Worm (Caenorhabditis elegans): ENCODE measurements around the gene rhgf-2.
"Not testable (repeated sequence)": the region's sequence is repeated elsewhere in the genome, so short reads cannot be mapped to it uniquely, and the experiment has no call there.

Gene rhgf-2

ce11 chrII:4134688-4135087 lies 34.1 kb downstream of the rhgf-2 start:
- TF ChIP-seq duxl-1 (tag; optimal IDR thresholded peaks at IDR 0.05; ENCODE audit: poor library complexity) (no peak), tag-97 (GFP tag; IDR thresholded peaks at IDR 0.05) (no peak), egl-43 (GFP tag; IDR thresholded peaks at IDR 0.05) (peak; percentile 70; the same call in 1 of the 2 replicates), ceh-82 (tag; optimal IDR thresholded peaks at IDR 0.05) (no peak), set-16 (GFP tag; IDR thresholded peaks at IDR 0.05) (peak; percentile 95), rbr-2 (tag; optimal IDR thresholded peaks at IDR 0.05) (peak; percentile 23), ceh-28 (tag; optimal IDR thresholded peaks at IDR 0.05) (no peak), mes-2 (tag; optimal IDR thresholded peaks at IDR 0.05; ENCODE audit: poor library complexity, severe bottlenecking) (no peak), zip-2 (tag; optimal IDR thresholded peaks at IDR 0.05) (no peak), ZK337.2 (GFP tag; IDR thresholded peaks at IDR 0.05) (no peak), zag-1 (tag; optimal IDR thresholded peaks at IDR 0.05) (no peak), lin-1 (GFP tag; IDR thresholded peaks at IDR 0.05) (no peak), dpl-1 (GFP tag; optimal IDR thresholded peaks at IDR 0.05) (no peak), dmd-6 (GFP tag; IDR thresholded peaks at IDR 0.05) (no peak)

- not testable (repeated sequence) for TF ChIP-seq lin-15B (tag; optimal IDR thresholded peaks at IDR 0.05); rbr-2 (tag; optimal IDR thresholded peaks at IDR 0.05); ctbp-1 (GFP tag; IDR thresholded peaks at IDR 0.05)
These were observed 34.7 kb downstream of the rhgf-2 start, which contains the start of gene ast-1 for ce11 chrII:4135259-4135658. Gene ast-1, minus strand, starts transcription at chrII:4135359.

- TF ChIP-seq daf-16 (GFP tag; optimal IDR thresholded peaks at IDR 0.05): no peak
- TF ChIP-seq daf-16 (tag; optimal IDR thresholded peaks at IDR 0.05): no peak
- no peak for TF ChIP-seq ceh-28 (tag; optimal IDR thresholded peaks at IDR 0.05)
- TF ChIP-seq fos-1 (tag; optimal IDR thresholded peaks at IDR 0.05): no peak
- no peak for TF ChIP-seq dpl-1 (GFP tag; optimal IDR thresholded peaks at IDR 0.05)
- no peak for TF ChIP-seq lin-13 (GFP tag; optimal IDR thresholded peaks at IDR 0.05)
- TF ChIP-seq ZK546.5 (tag; optimal IDR thresholded peaks at IDR 0.05): no peak
- no peak for TF ChIP-seq zag-1 (tag; optimal IDR thresholded peaks at IDR 0.05)
- TF ChIP-seq rbr-2 (tag; optimal IDR thresholded peaks at IDR 0.05): no peak
- no peak for TF ChIP-seq nhr-102 (tag; optimal IDR thresholded peaks at IDR 0.05)
- TF ChIP-seq madf-9 (GFP tag; conservative IDR thresholded peaks at IDR 0.05): no peak
These were observed 45.5 kb downstream of the rhgf-2 start, which contains the start of gene F56D3.1 for ce11 chrII:4146039-4146438. Gene F56D3.1, plus strand, starts transcription at chrII:4146339.

ce11 chrII:4150211-4150610 lies 49.6 kb downstream of the rhgf-2 start:
- TF ChIP-seq zip-11 (GFP tag; IDR thresholded peaks at IDR 0.05) (no peak), hif-1 (tag; optimal IDR thresholded peaks at IDR 0.05) (no peak), madf-9 (GFP tag; conservative IDR thresholded peaks at IDR 0.05) (no peak), ceh-62 (tag; optimal IDR thresholded peaks at IDR 0.05) (no peak), dmd-6 (GFP tag; IDR thresholded peaks at IDR 0.05) (no peak), unc-62 (GFP tag; optimal IDR thresholded peaks at IDR 0.05 in 1 of 2) (no peak), unc-62 (tag; optimal IDR thresholded peaks at IDR 0.05) (no peak), nhr-76 (tag; optimal IDR thresholded peaks at IDR 0.05) (no peak), mes-2 (tag; optimal IDR thresholded peaks at IDR 0.05; ENCODE audit: poor library complexity, severe bottlenecking) (no peak), ceh-82 (tag; optimal IDR thresholded peaks at IDR 0.05) (no peak), jun-1 (tag; optimal IDR thresholded peaks at IDR 0.05) (no peak), nhr-11 (tag; optimal IDR thresholded peaks at IDR 0.05) (no peak), tag-97 (GFP tag; IDR thresholded peaks at IDR 0.05) (no peak), ztf-11 (tag; optimal IDR thresholded peaks at IDR 0.05) (no peak)

ce11 chrII:4151499-4152132 lies 51.0 kb downstream of the rhgf-2 start:
- TF ChIP-seq nhr-28 (tag; optimal IDR thresholded peaks at IDR 0.05): peak; percentile 51
- TF ChIP-seq mep-1 (tag; optimal IDR thresholded peaks at IDR 0.05): peak; percentile 23
- peak; percentile 20 for TF ChIP-seq hlh-11 (tag; optimal IDR thresholded peaks at IDR 0.05)
- TF ChIP-seq nhr-25 (tag; optimal IDR thresholded peaks at IDR 0.05; ENCODE audit: borderline replicate concordance, insufficient read depth): peak; percentile 91
- no peak for TF ChIP-seq pha-4 (GFP tag; IDR thresholded peaks at IDR 0.05)
- no peak for TF ChIP-seq pha-4 (tag; optimal IDR thresholded peaks at IDR 0.05)
- no peak for TF ChIP-seq madf-5 (GFP tag; IDR thresholded peaks at IDR 0.05)
- TF ChIP-seq mdl-1 (tag; optimal IDR thresholded peaks at IDR 0.05): no peak
- TF ChIP-seq mxl-3 (GFP tag; optimal IDR thresholded peaks at IDR 0.05): peak; percentile 59
- TF ChIP-seq spr-1 (tag; optimal IDR thresholded peaks at IDR 0.05): no peak
- TF ChIP-seq unc-62 (GFP tag; optimal IDR thresholded peaks at IDR 0.05 in 1 of 2): peak in 1 of 2 experiments; percentile 45
- TF ChIP-seq unc-62 (tag; optimal IDR thresholded peaks at IDR 0.05): no peak
- peak; percentile 27 for TF ChIP-seq hlh-30 (tag; optimal IDR thresholded peaks at IDR 0.05; ENCODE audit: insufficient read depth)
